Worm (Caenorhabditis elegans): ENCODE measurements around the gene F18C5.5.

The F18C5.5 gene

DNA sequence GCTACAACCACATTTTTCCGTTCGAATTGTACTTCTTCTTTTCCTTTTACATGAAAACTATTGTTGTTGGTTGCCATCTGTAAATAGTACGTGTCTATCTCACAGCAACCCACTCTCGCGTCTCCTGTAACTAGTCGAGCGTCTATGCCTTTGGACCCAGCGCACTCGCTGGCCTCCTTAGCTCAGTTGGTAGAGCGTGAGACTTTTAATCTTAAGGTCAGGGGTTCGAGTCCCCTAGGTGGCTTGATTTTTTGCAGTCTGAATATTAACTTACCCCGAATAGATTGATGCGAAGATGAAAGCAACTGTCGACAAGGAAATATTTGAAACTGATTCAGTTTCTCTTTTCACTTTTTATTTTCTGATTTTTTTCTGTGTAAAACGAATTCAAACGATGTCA, 1.5 kb downstream of the F18C5.5 start, which contains the start of gene mpz-3 (continued):
- TF ChIP-seq ZK185.1 (tag; optimal IDR thresholded peaks at IDR 0.05; ENCODE audit: poor library complexity, severe bottlenecking): peak; percentile 17
- TF ChIP-seq madf-8 (GFP tag; conservative IDR thresholded peaks at IDR 0.05): peak; percentile 20; the same call in 1 of the 2 replicates
- TF ChIP-seq F23B12.7 (tag; optimal IDR thresholded peaks at IDR 0.05; ENCODE audit: insufficient read depth): peak; percentile 69
- TF ChIP-seq mxl-1 (tag; optimal IDR thresholded peaks at IDR 0.05): no peak
- TF ChIP-seq nhr-80 (tag; optimal IDR thresholded peaks at IDR 0.05): peak; percentile 15
- no peak for TF ChIP-seq nfya-1 (tag; optimal IDR thresholded peaks at IDR 0.05; ENCODE audit: borderline replicate concordance, insufficient read depth)
- TF ChIP-seq him-1 (tag; optimal IDR thresholded peaks at IDR 0.05): peak; percentile 96
- peak; percentile 56 for TF ChIP-seq snpc-3.4 (tag; optimal IDR thresholded peaks at IDR 0.05)
- TF ChIP-seq mes-4 (tag; optimal IDR thresholded peaks at IDR 0.05): no peak
- no peak; the same call in 1 of the 2 replicates for TF ChIP-seq rcor-1 (GFP tag; IDR thresholded peaks at IDR 0.05)
- no peak for TF ChIP-seq lin-40 (tag; optimal IDR thresholded peaks at IDR 0.05)
- peak; percentile 84 for TF ChIP-seq B0261.1 (tag; optimal IDR thresholded peaks at IDR 0.05)
- peak; percentile 85 for TF ChIP-seq lin-26 (GFP tag; IDR thresholded peaks at IDR 0.05)
- no peak for TF ChIP-seq nhr-120 (GFP tag; IDR thresholded peaks at IDR 0.05)

DNA sequence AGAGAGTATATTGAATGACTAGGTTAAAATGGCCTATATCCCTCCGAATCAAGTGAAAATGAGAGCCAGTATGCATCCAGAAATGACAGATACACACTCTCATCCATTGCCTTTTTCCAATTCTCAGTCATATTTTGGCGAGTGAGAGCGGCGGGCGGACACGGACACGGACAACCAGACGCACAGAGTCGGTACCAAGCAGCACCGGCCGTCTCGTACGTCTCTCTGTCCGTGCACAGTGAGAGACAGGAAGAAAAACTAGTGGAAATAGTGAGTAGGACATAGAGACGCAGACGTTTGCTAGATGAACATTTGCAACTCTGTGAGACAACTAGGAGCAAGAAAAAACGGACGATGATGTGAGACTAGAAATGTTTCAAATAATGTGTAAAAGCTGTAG, 3.3 kb downstream of the F18C5.5 start:
- TF ChIP-seq gei-17 (GFP tag; optimal IDR thresholded peaks at IDR 0.05) (no peak), ceh-100 (GFP tag; IDR thresholded peaks at IDR 0.05) (no peak), dox-1 (GFP tag; IDR thresholded peaks at IDR 0.05) (no peak), mcd-1 (GFP tag; IDR thresholded peaks at IDR 0.05) (0 out of 2 replicates have a peak, but pooled peaks have one; percentile 8), nfyb-1 (GFP tag; IDR thresholded peaks at IDR 0.05) (0 out of 2 replicates have a peak, but pooled peaks have one; percentile 22), hmg-1.2 (GFP tag; IDR thresholded peaks at IDR 0.05) (peak; percentile 87), lin-35 (GFP tag; optimal IDR thresholded peaks at IDR 0.05) (peak in 1 of 3 experiments; percentile 18), nhr-80 (tag; optimal IDR thresholded peaks at IDR 0.05) (peak; percentile 44), ZK185.1 (tag; optimal IDR thresholded peaks at IDR 0.05; ENCODE audit: poor library complexity, severe bottlenecking) (peak; percentile 10), F57C9.4 (tag; optimal IDR thresholded peaks at IDR 0.05) (no peak), cebp-1 (GFP tag; IDR thresholded peaks at IDR 0.05) (no peak), cebp-1 (tag; optimal IDR thresholded peaks at IDR 0.05) (peak; percentile 46), attf-5 (GFP tag; optimal IDR thresholded peaks at IDR 0.05) (peak; percentile 16), zfh-2 (GFP tag; conservative IDR thresholded peaks at IDR 0.05) (peak; percentile 49), tbp1 (GFP tag; optimal IDR thresholded peaks at IDR 0.05) (peak; percentile 11), snpc-4 (GFP tag; optimal IDR thresholded peaks at IDR 0.05) (no peak), snpc-4 (tag; optimal IDR thresholded peaks at IDR 0.05) (peak in 1 of 4 experiments; percentile 48)

- TF ChIP-seq nhr-179 (tag; optimal IDR thresholded peaks at IDR 0.05): no peak
- TF ChIP-seq dox-1 (GFP tag; IDR thresholded peaks at IDR 0.05): 0 out of 2 replicates have a peak, but pooled peaks have one; percentile 27
- no peak for TF ChIP-seq aptf-2 (GFP tag; conservative IDR thresholded peaks at IDR 0.05)
- peak; percentile 73 for TF ChIP-seq ztf-26 (tag; optimal IDR thresholded peaks at IDR 0.05)
- no peak for TF ChIP-seq T26A5.8 (tag; optimal IDR thresholded peaks at IDR 0.05)
- TF ChIP-seq die-1 (tag; optimal IDR thresholded peaks at IDR 0.05): no peak
- peak; percentile 12 for TF ChIP-seq ama-1 (optimal IDR thresholded peaks at IDR 0.05)
- no peak for TF ChIP-seq ama-1 (GFP tag; optimal IDR thresholded peaks at IDR 0.05)
- TF ChIP-seq cebp-1 (GFP tag; IDR thresholded peaks at IDR 0.05): peak; percentile 55
- TF ChIP-seq cebp-1 (tag; optimal IDR thresholded peaks at IDR 0.05): peak; percentile 79
- no peak for TF ChIP-seq Y95B8A.8 (GFP tag; IDR thresholded peaks at IDR 0.05)
- peak; percentile 67; the same call in 1 of the 2 replicates for TF ChIP-seq hmg-1.2 (GFP tag; IDR thresholded peaks at IDR 0.05)
- no peak for TF ChIP-seq sptf-2 (GFP tag; optimal IDR thresholded peaks at IDR 0.05)
- TF ChIP-seq pha-4 (tag; optimal IDR thresholded peaks at IDR 0.05): no peak
- TF ChIP-seq him-1 (tag; optimal IDR thresholded peaks at IDR 0.05): no peak
- no peak for TF ChIP-seq hsf-1 (GFP tag; IDR thresholded peaks at IDR 0.05)
- peak; percentile 80 for TF ChIP-seq lin-40 (tag; optimal IDR thresholded peaks at IDR 0.05)
- TF ChIP-seq Y53F4B.3 (GFP tag; IDR thresholded peaks at IDR 0.05): no peak
- TF ChIP-seq mcd-1 (GFP tag; IDR thresholded peaks at IDR 0.05): no peak
- no peak for TF ChIP-seq rpc-1 (optimal IDR thresholded peaks at IDR 0.05)
- TF ChIP-seq rpc-1 (tag; optimal IDR thresholded peaks at IDR 0.05): no peak
- TF ChIP-seq atf-7 (tag; optimal IDR thresholded peaks at IDR 0.05): no peak
- no peak for TF ChIP-seq somi-1 (GFP tag; optimal IDR thresholded peaks at IDR 0.05)
- no peak for TF ChIP-seq gei-17 (GFP tag; optimal IDR thresholded peaks at IDR 0.05)
Measured at ce11 chrII:6562203-6562867, 4.2 kb downstream of the F18C5.5 start.
